Worm (Caenorhabditis elegans) whole organism, young adult: ENCODE results near the gene C17H12.12.

Experiments
- B0336.3 ChIP-seq: fragments of 200-800 bp; sonication (Bioruptor generic); IDR thresholded peaks from 2 replicates; pipeline ENCODE4 v1.3.6; 2022; ENCODE audit warnings: missing genetic modification characterization, missing compliant biosample characterization
- D2030.7 ChIP-seq: fragments of 200-800 bp; sonication (Bioruptor generic); IDR thresholded peaks from 2 replicates; pipeline ENCODE4 v1.3.6; 2022; ENCODE audit warnings: missing genetic modification reagents, missing genetic modification characterization, missing compliant biosample characterization
- F23B12.7 ChIP-seq: sonication (generic microtip); optimal IDR thresholded peaks from 2 replicates; lab custom pipeline; 2017; ENCODE audit warnings: missing genetic modification characterization, mild to moderate bottlenecking, missing compliant biosample characterization, antibody characterized with exemption, moderate library complexity; ENCODE audit not compliant: insufficient read depth
- K11D2.4 ChIP-seq: fragments of 200-800 bp; sonication (Bioruptor generic); IDR thresholded peaks from 2 replicates; pipeline ENCODE4 v1.3.6; 2022; ENCODE audit warnings: missing genetic modification reagents, missing genetic modification characterization, missing compliant biosample characterization
- T07F8.4 ChIP-seq: sonication (generic microtip); optimal IDR thresholded peaks from 2 replicates; lab custom pipeline; 2016; ENCODE audit warnings: mild to moderate bottlenecking, missing genetic modification characterization, moderate library complexity, missing compliant biosample characterization
- Y67H2A.10 ChIP-seq: fragments of 200-800 bp; sonication (Bioruptor generic); conservative IDR thresholded peaks from 2 replicates; pipeline ENCODE4 v1.3.6; 2022; ENCODE audit warnings: missing genetic modification reagents, missing genetic modification characterization, missing compliant biosample characterization
- ZK185.1 ChIP-seq: sonication (generic microtip); optimal IDR thresholded peaks from 2 replicates; lab custom pipeline; 2016; ENCODE audit warnings: mild to moderate bottlenecking, missing genetic modification characterization, missing compliant biosample characterization; ENCODE audit not compliant: poor library complexity, severe bottlenecking
- aptf-2 ChIP-seq: fragments of 200-800 bp; sonication (Bioruptor generic); conservative IDR thresholded peaks from 2 replicates; pipeline ENCODE4 v1.3.6; 2022; ENCODE audit warnings: missing genetic modification reagents, missing genetic modification characterization, missing compliant biosample characterization
- aptf-3 ChIP-seq: fragments of 200-800 bp; sonication (Bioruptor generic); IDR thresholded peaks from 2 replicates; pipeline ENCODE4 v1.3.6; 2022; ENCODE audit warnings: missing genetic modification characterization, missing compliant biosample characterization
- attf-5 ChIP-seq: fragments of 200-800 bp; sonication (Bioruptor generic); optimal IDR thresholded peaks from 2 replicates; lab custom pipeline; 2018; ENCODE audit warnings: mild to moderate bottlenecking, missing genetic modification characterization, missing compliant biosample characterization
- ceh-27 ChIP-seq: fragments of 200-800 bp; sonication (Bioruptor generic); optimal IDR thresholded peaks from 2 replicates; lab custom pipeline; 2018; ENCODE audit warnings: mild to moderate bottlenecking, missing genetic modification characterization, moderate library complexity, missing compliant biosample characterization
- egl-18 ChIP-seq: fragments of 200-800 bp; sonication (Bioruptor generic); IDR thresholded peaks from 2 replicates; pipeline ENCODE4 v1.3.6; 2022; ENCODE audit warnings: missing genetic modification reagents, missing genetic modification characterization, missing compliant biosample characterization
- fkh-3 ChIP-seq: sonication (generic microtip); optimal IDR thresholded peaks from 2 replicates; lab custom pipeline; 2016; ENCODE audit warnings: mild to moderate bottlenecking, missing genetic modification characterization, missing compliant biosample characterization
- hrde-1 ChIP-seq: sonication (generic microtip); optimal IDR thresholded peaks from 2 replicates; lab custom pipeline; 2016; ENCODE audit warnings: missing genetic modification characterization, mild to moderate bottlenecking, missing compliant biosample characterization, moderate library complexity, missing genotype, missing genetic modification reagents, borderline replicate concordance
- lag-1 ChIP-seq: fragments of 200-800 bp; sonication (Bioruptor generic); IDR thresholded peaks from 2 replicates; pipeline ENCODE4 v1.3.6; 2022; ENCODE audit warnings: missing genetic modification reagents, missing genetic modification characterization, missing compliant biosample characterization
- lir-1 ChIP-seq: fragments of 200-800 bp; sonication (Bioruptor generic); conservative IDR thresholded peaks from 2 replicates; pipeline ENCODE4 v1.3.6; 2022; ENCODE audit warnings: missing genetic modification reagents, missing genetic modification characterization, missing compliant biosample characterization
- madf-10 ChIP-seq: sonication (generic microtip); optimal IDR thresholded peaks from 2 replicates; lab custom pipeline; 2016; ENCODE audit warnings: mild to moderate bottlenecking, missing genetic modification characterization, missing compliant biosample characterization
- madf-6 ChIP-seq: fragments of 200-800 bp; sonication (Bioruptor generic); IDR thresholded peaks from 2 replicates; pipeline ENCODE4 v1.3.6; 2022; ENCODE audit warnings: missing genetic modification reagents, missing genetic modification characterization, missing compliant biosample characterization
- madf-8 ChIP-seq: fragments of 200-800 bp; sonication (Bioruptor generic); conservative IDR thresholded peaks from 2 replicates; pipeline ENCODE4 v1.3.6; 2022; ENCODE audit warnings: missing genetic modification reagents, missing genetic modification characterization, missing compliant biosample characterization
- mcd-1 ChIP-seq: fragments of 200-800 bp; sonication (Bioruptor generic); IDR thresholded peaks from 2 replicates; pipeline ENCODE4 v1.3.6; 2022; ENCODE audit warnings: missing genetic modification reagents, missing genetic modification characterization, missing compliant biosample characterization
- mes-4 ChIP-seq: sonication (generic microtip); optimal IDR thresholded peaks from 2 replicates; lab custom pipeline; 2016; ENCODE audit warnings: missing genotype, missing genetic modification characterization, missing compliant biosample characterization
- nhr-80 ChIP-seq: sonication (generic microtip); optimal IDR thresholded peaks from 2 replicates; lab custom pipeline; 2016; ENCODE audit warnings: missing genetic modification characterization, missing compliant biosample characterization
- nhr-90 ChIP-seq: sonication (generic microtip); optimal IDR thresholded peaks from 2 replicates; lab custom pipeline; 2016; ENCODE audit warnings: missing genotype, mild to moderate bottlenecking, missing genetic modification characterization, missing compliant biosample characterization
- rcor-1 ChIP-seq: fragments of 200-800 bp; sonication (Bioruptor generic); IDR thresholded peaks from 2 replicates; pipeline ENCODE4 v1.3.6; 2022; ENCODE audit warnings: missing genetic modification reagents, missing genetic modification characterization, missing compliant biosample characterization
- repo-1 ChIP-seq: sonication (generic microtip); optimal IDR thresholded peaks from 2 replicates; lab custom pipeline; 2017; ENCODE audit warnings: mild to moderate bottlenecking, missing genetic modification characterization, missing compliant biosample characterization
- rpc-1 ChIP-seq, 2 experiments: fragments of 150-350 bp in 1 of 2; sonication (generic microtip) in 1 of 2; optimal IDR thresholded peaks; 2 replicates each; lab custom pipeline; 2014 to 2018; ENCODE audit warnings: missing biosample characterization in 1 of 2, missing genetic modification characterization in 1 of 2, missing genetic modification reagents in 1 of 2, missing genotype in 1 of 2
- snpc-1.1 ChIP-seq: sonication (generic microtip); optimal IDR thresholded peaks from 2 replicates; lab custom pipeline; 2017; ENCODE audit warnings: missing genetic modification characterization, mild to moderate bottlenecking, missing compliant biosample characterization, antibody characterized with exemption, moderate library complexity, missing genotype, missing genetic modification reagents; ENCODE audit not compliant: insufficient read depth
- snpc-3.4 ChIP-seq: sonication (generic microtip); optimal IDR thresholded peaks from 2 replicates; lab custom pipeline; 2017; ENCODE audit warnings: missing genetic modification characterization, mild to moderate bottlenecking, missing compliant biosample characterization, antibody characterized with exemption, moderate library complexity, missing genotype, missing genetic modification reagents
- snpc-4 ChIP-seq, 5 experiments: fragments of 150-350 bp in 1 of 5; sonication (generic microtip) in 4 of 5; optimal IDR thresholded peaks; 2 replicates each; lab custom pipeline; 2014 to 2018; ENCODE audit warnings: missing genetic modification characterization in 5 of 5, missing biosample characterization in 3 of 5, antibody characterized with exemption in 2 of 5, mild to moderate bottlenecking in 2 of 5, missing compliant biosample characterization in 2 of 5, missing genotype in 2 of 5, moderate library complexity in 2 of 5, missing genetic modification reagents in 1 of 5
- sptf-2 ChIP-seq: fragments of 200-800 bp; sonication (Bioruptor generic); optimal IDR thresholded peaks from 2 replicates; lab custom pipeline; 2018; ENCODE audit warnings: mild to moderate bottlenecking, missing genetic modification characterization, missing compliant biosample characterization
- tbx-9 ChIP-seq: sonication (generic microtip); optimal IDR thresholded peaks from 2 replicates; lab custom pipeline; 2016; ENCODE audit warnings: borderline replicate concordance, missing genetic modification characterization, inconsistent platforms, missing compliant biosample characterization
- unc-130 ChIP-seq: sonication (generic microtip); optimal IDR thresholded peaks from 2 replicates; lab custom pipeline; 2016; ENCODE audit warnings: missing genetic modification reagents, missing genetic modification characterization, missing compliant biosample characterization
- xnd-1 ChIP-seq: sonication (generic microtip); optimal IDR thresholded peaks from 2 replicates; lab custom pipeline; 2016; ENCODE audit warnings: missing genotype, missing genetic modification reagents, missing genetic modification characterization, missing compliant biosample characterization

Gene C17H12.12

ce11 chrIV:6795529-6795928 lies at the start of gene C17H12.12, which contains the start of gene C17H12.3:
Gene C17H12.12, plus strand, starts transcription at chrIV:6795924.
Gene C17H12.3, minus strand, starts transcription at chrIV:6795629.
- no peak for TF ChIP-seq sptf-2
- TF ChIP-seq D2030.7, result no peak
- no peak for TF ChIP-seq F23B12.7 (tag; lab: Kevin White, UChicago)
- TF ChIP-seq repo-1, result no peak
- TF ChIP-seq, all 124 proteins: peak for 0

DNA sequence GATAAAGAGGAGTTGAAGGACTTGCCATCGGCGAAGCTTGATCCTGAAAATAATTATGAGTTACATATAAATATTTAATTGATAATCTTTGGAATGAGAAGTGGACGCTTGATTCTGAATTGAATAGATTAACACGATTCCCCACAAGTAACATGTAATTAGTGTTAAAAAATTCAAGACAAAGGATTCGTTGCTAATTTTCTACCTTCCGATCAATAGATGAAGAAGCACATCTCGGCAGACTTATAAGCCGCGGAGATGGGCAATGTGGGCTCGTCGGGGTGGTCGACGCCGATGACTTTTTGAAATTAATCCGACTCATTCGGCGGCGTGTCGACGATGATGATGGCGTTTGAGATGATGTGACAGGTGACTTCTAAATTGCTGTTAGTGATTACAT lies 48.6 kb upstream of the C17H12.12 start:
- TF ChIP-seq egl-18 (GFP tag; lab: Robert Waterston, UW), result no peak
- TF ChIP-seq mes-4 (tag; lab: Kevin White, UChicago), result no peak
- TF ChIP-seq lag-1 (GFP tag; lab: Robert Waterston, UW), result no peak
- TF ChIP-seq snpc-4 (GFP tag; optimal IDR thresholded peaks at IDR 0.05; lab: Kevin White, UChicago), result no peak
- no peak for TF ChIP-seq snpc-4 (tag; optimal IDR thresholded peaks at IDR 0.05; lab: Kevin White, UChicago)
- no peak for TF ChIP-seq madf-10
- no peak for TF ChIP-seq aptf-2 (GFP tag; lab: Robert Waterston, UW)
- no peak for TF ChIP-seq T07F8.4
- no peak for TF ChIP-seq rpc-1 (optimal IDR thresholded peaks at IDR 0.05; lab: Kevin White, UChicago)
- TF ChIP-seq rpc-1 (tag; optimal IDR thresholded peaks at IDR 0.05; lab: Kevin White, UChicago), result no peak

ce11 chrIV:6747652-6748051 lies 48.1 kb upstream of the C17H12.12 start:
- TF ChIP-seq K11D2.4 (GFP tag; lab: Robert Waterston, UW) (0 out of 2 replicates have a peak, but pooled peaks have one; percentile 45), xnd-1 (tag; lab: Kevin White, UChicago) (no peak), mcd-1 (GFP tag; lab: Robert Waterston, UW) (0 out of 2 replicates have a peak, but pooled peaks have one; percentile 22), madf-8 (0 out of 2 replicates have a peak, but pooled peaks have one; percentile 15), snpc-4 (GFP tag; optimal IDR thresholded peaks at IDR 0.05; lab: Kevin White, UChicago) (no peak), snpc-4 (tag; optimal IDR thresholded peaks at IDR 0.05; lab: Kevin White, UChicago) (peak in 3 of 4 experiments; percentile 58 to 71 (median 60)), attf-5 (GFP tag; lab: Kevin White, UChicago) (no peak), ZK185.1 (peak; percentile 12), rcor-1 (GFP tag; lab: Robert Waterston, UW) (peak; percentile 11; the same call in 1 of the 2 replicates), snpc-1.1 (tag; lab: Kevin White, UChicago) (no peak), snpc-3.4 (tag; lab: Kevin White, UChicago) (peak; percentile 5), ceh-27 (GFP tag; lab: Kevin White, UChicago) (peak; percentile 39), unc-130 (GFP tag; lab: Kevin White, UChicago) (peak; percentile 5), nhr-80 (tag; lab: Kevin White, UChicago) (no peak), lir-1 (no peak; the same call in 1 of the 2 replicates), nhr-90 (tag; lab: Kevin White, UChicago) (no peak), Y67H2A.10 (0 out of 2 replicates have a peak, but pooled peaks have one; percentile 13), madf-6 (GFP tag; lab: Robert Waterston, UW) (peak; percentile 39; the same call in 1 of the 2 replicates)

ce11 chrIV:6748491-6748890 lies 47.2 kb upstream of the C17H12.12 start, which contains the start of gene lin-45:
Gene lin-45, minus strand, starts transcription at chrIV:6748572.
- no peak for TF ChIP-seq fkh-3 (tag; lab: Kevin White, UChicago)
- TF ChIP-seq rcor-1 (GFP tag; lab: Robert Waterston, UW), result no peak
- no peak for TF ChIP-seq aptf-3 (GFP tag; lab: Robert Waterston, UW)

DNA sequence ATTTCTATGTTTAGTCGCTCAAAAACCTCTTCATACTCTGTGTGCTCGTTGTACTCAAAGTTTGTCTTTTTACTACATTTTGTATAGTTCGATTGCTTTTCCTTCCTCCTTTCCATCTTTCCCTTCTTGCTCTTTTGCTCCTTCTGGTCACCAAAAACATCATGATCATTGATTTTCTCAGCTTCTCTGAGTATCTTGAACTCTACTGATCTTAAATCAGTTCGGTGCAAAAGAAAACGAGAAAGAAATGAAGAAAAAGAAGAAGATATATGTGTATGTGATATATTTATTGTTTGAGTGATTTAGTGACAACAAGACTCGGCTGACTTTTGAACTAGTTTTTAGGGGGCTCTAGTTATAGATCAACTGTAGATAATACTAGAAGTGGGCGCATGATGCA lies 45.6 kb upstream of the C17H12.12 start:
- TF ChIP-seq B0336.3 (GFP tag; lab: Robert Waterston, UW) (no peak), tbx-9 (tag; lab: Kevin White, UChicago) (no peak), hrde-1 (tag; lab: Kevin White, UChicago) (no peak)
- TF ChIP-seq, all 124 proteins: peak for 0
